Worm (Caenorhabditis elegans): Measurements from ENCODE around the gene snf-11.

ce11 chrV:11344112-11344511, 35.9 kb upstream of the snf-11 start:
- TF ChIP-seq madf-6 (GFP tag; IDR thresholded peaks at IDR 0.05) (no peak), nfyb-1 (GFP tag; IDR thresholded peaks at IDR 0.05) (no peak), Y95B8A.8 (GFP tag; IDR thresholded peaks at IDR 0.05) (no peak), pbrm-1 (GFP tag; IDR thresholded peaks at IDR 0.05) (no peak), B0035.1 (tag; optimal IDR thresholded peaks at IDR 0.05) (no peak), ama-1 (optimal IDR thresholded peaks at IDR 0.05) (no peak), ama-1 (GFP tag; optimal IDR thresholded peaks at IDR 0.05) (no peak), nfya-2 (GFP tag; IDR thresholded peaks at IDR 0.05) (no peak), gei-17 (GFP tag; optimal IDR thresholded peaks at IDR 0.05) (no peak), F57C9.4 (tag; optimal IDR thresholded peaks at IDR 0.05) (no peak)
